Fruit fly (Drosophila melanogaster) whole organism, pupa: ENCODE data around the gene Atu.

ENCODE experiments used
- CG10348 ChIP-seq: fragments of 200-800 bp; sonication (Bioruptor generic); IDR thresholded peaks from 2 replicates; pipeline ENCODE4 v1.3.6; 2022; ENCODE audit warnings: missing biosample characterization, missing genetic modification characterization
- CG12605 ChIP-seq: fragments of 200-800 bp; sonication (Bioruptor generic); IDR thresholded peaks from 2 replicates; pipeline ENCODE4 v1.3.6; 2022; ENCODE audit warnings: missing biosample characterization, missing genetic modification characterization
- CG13204 ChIP-seq: fragments of 200-800 bp; sonication (Bioruptor generic); optimal IDR thresholded peaks from 2 replicates; lab custom pipeline; 2018; ENCODE audit warnings: missing biosample characterization, mild to moderate bottlenecking, missing genetic modification characterization, moderate library complexity
- CG14655 ChIP-seq: fragments of 200-800 bp; sonication (Bioruptor generic); optimal IDR thresholded peaks from 3 replicates; lab custom pipeline; 2017; ENCODE audit warnings: mild to moderate bottlenecking, missing biosample characterization, missing genetic modification reagents, missing genetic modification characterization
- CG15710 ChIP-seq: fragments of 200-800 bp; sonication (Bioruptor generic); optimal IDR thresholded peaks from 2 replicates; lab custom pipeline; 2018; ENCODE audit warnings: missing biosample characterization, mild to moderate bottlenecking, missing genetic modification characterization, moderate library complexity
- CG17806 ChIP-seq: fragments of 200-800 bp; sonication (Bioruptor generic); optimal IDR thresholded peaks from 2 replicates; lab custom pipeline; 2018; ENCODE audit warnings: missing biosample characterization, mild to moderate bottlenecking, missing genetic modification characterization, moderate library complexity
- CG32121 ChIP-seq: fragments of 200-800 bp; sonication (Bioruptor generic); IDR thresholded peaks from 2 replicates; pipeline ENCODE4 v1.3.6; 2022; ENCODE audit warnings: missing biosample characterization, missing genetic modification characterization
- CG34367 ChIP-seq: fragments of 200-800 bp; sonication (Bioruptor generic); optimal IDR thresholded peaks from 2 replicates; lab custom pipeline; 2018; ENCODE audit warnings: missing biosample characterization, mild to moderate bottlenecking, missing genetic modification characterization
- CG4496 ChIP-seq: fragments of 200-800 bp; sonication (Bioruptor generic); IDR thresholded peaks from 3 replicates; pipeline ENCODE4 v1.3.6; 2022; ENCODE audit warnings: missing biosample characterization, missing genetic modification characterization
- CG8159 ChIP-seq: fragments of 200-800 bp; sonication (Bioruptor generic); optimal IDR thresholded peaks from 3 replicates; lab custom pipeline; 2018; ENCODE audit warnings: missing biosample characterization, mild to moderate bottlenecking, missing genetic modification characterization, moderate library complexity
- CG8301 ChIP-seq: fragments of 200-800 bp; sonication (Bioruptor generic); optimal IDR thresholded peaks from 2 replicates; lab custom pipeline; 2018; ENCODE audit warnings: missing biosample characterization, mild to moderate bottlenecking, missing genetic modification characterization
- CG9948 ChIP-seq: fragments of 200-800 bp; sonication (Bioruptor generic); optimal IDR thresholded peaks from 2 replicates; lab custom pipeline; 2018; ENCODE audit warnings: missing biosample characterization, mild to moderate bottlenecking, missing genetic modification characterization, moderate library complexity
- D1 ChIP-seq: fragments of 200-800 bp; sonication (Bioruptor generic); optimal IDR thresholded peaks from 2 replicates; lab custom pipeline; 2018; ENCODE audit warnings: missing biosample characterization, mild to moderate bottlenecking, missing genetic modification characterization, moderate library complexity
- EcR ChIP-seq: fragments of 200-800 bp; sonication (Bioruptor generic); optimal IDR thresholded peaks from 3 replicates; lab custom pipeline; 2019; ENCODE audit warnings: missing biosample characterization, missing genetic modification characterization, mild to moderate bottlenecking, moderate library complexity, missing genetic modification reagents
- Ets98B ChIP-seq: fragments of 200-800 bp; sonication (Bioruptor generic); IDR thresholded peaks from 2 replicates; pipeline ENCODE4 v1.3.6; 2022; ENCODE audit warnings: missing biosample characterization, missing genetic modification characterization
- Pif1A ChIP-seq: fragments of 200-800 bp; sonication (Bioruptor generic); optimal IDR thresholded peaks from 3 replicates; lab custom pipeline; 2016; ENCODE audit warnings: missing biosample characterization, missing genetic modification characterization
- Pif1B ChIP-seq: fragments of 200-800 bp; sonication (Bioruptor generic); optimal IDR thresholded peaks from 3 replicates; lab custom pipeline; 2016; ENCODE audit warnings: missing biosample characterization, missing genetic modification characterization
- Snoo ChIP-seq: fragments of 200-800 bp; sonication (Bioruptor generic); optimal IDR thresholded peaks from 3 replicates; lab custom pipeline; 2017; ENCODE audit warnings: missing biosample characterization, mild to moderate bottlenecking, missing genetic modification characterization, inconsistent platforms
- fd96Ca ChIP-seq: fragments of 200-800 bp; sonication (Bioruptor generic); IDR thresholded peaks from 3 replicates; pipeline ENCODE4 v1.3.6; 2022; ENCODE audit warnings: missing biosample characterization, missing genetic modification characterization
- gl ChIP-seq: fragments of 200-800 bp; sonication (Bioruptor generic); optimal IDR thresholded peaks from 2 replicates; lab custom pipeline; 2018; ENCODE audit warnings: missing biosample characterization, mild to moderate bottlenecking, missing genetic modification characterization
- rn ChIP-seq: fragments of 200-800 bp; sonication (Bioruptor generic); IDR thresholded peaks from 2 replicates; pipeline ENCODE4 v1.3.6; 2022; ENCODE audit warnings: missing biosample characterization, missing genetic modification characterization

Atu gene

DNA sequence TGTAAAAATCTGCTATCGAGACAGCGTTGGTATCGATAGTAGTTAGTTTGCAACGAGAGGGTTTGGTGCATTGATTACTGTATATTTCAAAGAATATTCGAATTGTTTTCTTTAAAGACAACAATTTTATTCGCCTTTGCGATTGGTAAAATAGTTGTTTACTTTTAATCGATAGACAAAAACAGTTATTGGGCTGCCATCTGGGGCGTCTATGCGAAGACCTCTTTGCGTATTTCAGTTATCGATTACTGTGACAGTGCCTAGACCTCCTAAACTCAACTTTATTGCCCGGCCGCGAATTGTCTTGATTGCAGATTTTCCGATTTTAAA, at the start of gene Atu:
Atu (plus strand) TSS at position 245 of the 330 bp plus-strand sequence.
- TF ChIP-seq CG17806 (tag; lab: Kevin White, UChicago), result no peak
- no peak for TF ChIP-seq gl (tag; lab: Kevin White, UChicago)
- no peak for TF ChIP-seq CG12605 (GFP tag; lab: Robert Waterston, UW)
- TF ChIP-seq CG32121, result no peak
- no peak for TF ChIP-seq CG13204 (GFP tag; lab: Kevin White, UChicago)
- TF ChIP-seq CG14655 (GFP tag; lab: Kevin White, UChicago), result no peak
- no peak for TF ChIP-seq Snoo
- TF ChIP-seq CG4496, result no peak
- no peak for TF ChIP-seq CG10348
- TF ChIP-seq CG34367 (tag; lab: Kevin White, UChicago), result no peak
- TF ChIP-seq Ets98B, result no peak
- TF ChIP-seq CG8301 (tag; lab: Kevin White, UChicago), result no peak
- TF ChIP-seq Pif1B (GFP tag; lab: Kevin White, UChicago), result no peak
- TF ChIP-seq CG8159 (tag; lab: Kevin White, UChicago), result no peak
- no peak for TF ChIP-seq D1 (tag; lab: Kevin White, UChicago)

DNA sequence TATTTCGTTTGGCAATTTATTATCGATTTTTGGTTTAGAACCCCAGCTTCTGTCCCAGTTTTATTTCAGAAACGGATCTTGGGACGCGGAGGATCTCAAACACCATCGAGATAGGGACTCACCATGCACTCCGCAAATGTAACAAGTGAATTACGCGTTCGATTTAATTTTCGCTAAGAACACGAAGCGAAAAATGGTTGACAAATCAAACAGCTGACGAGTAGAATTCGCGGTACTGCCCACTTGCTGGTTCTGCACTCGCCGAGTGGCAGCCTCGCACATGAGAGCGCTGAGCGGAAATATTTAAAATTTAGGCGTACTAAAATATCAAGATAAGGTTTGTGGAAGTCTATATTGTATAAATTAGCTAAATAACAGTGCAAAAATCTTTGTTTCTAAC, 49.7 kb upstream of the Atu start, which contains the start of gene Pi4KIIalpha:
Pi4KIIalpha (minus strand) TSS at position 233 of the 400 bp plus-strand sequence.
- TF ChIP-seq CG17806 (tag; lab: Kevin White, UChicago), result no peak
- TF ChIP-seq CG10348, result no peak
- TF ChIP-seq EcR (GFP tag; lab: Kevin White, UChicago), result no peak
- TF ChIP-seq CG9948, result no peak
- TF ChIP-seq fd96Ca (GFP tag; lab: Robert Waterston, UW), result no peak
- no peak for TF ChIP-seq CG13204 (GFP tag; lab: Kevin White, UChicago)
- TF ChIP-seq CG4496, result no peak
- no peak for TF ChIP-seq CG14655 (GFP tag; lab: Kevin White, UChicago)

DNA sequence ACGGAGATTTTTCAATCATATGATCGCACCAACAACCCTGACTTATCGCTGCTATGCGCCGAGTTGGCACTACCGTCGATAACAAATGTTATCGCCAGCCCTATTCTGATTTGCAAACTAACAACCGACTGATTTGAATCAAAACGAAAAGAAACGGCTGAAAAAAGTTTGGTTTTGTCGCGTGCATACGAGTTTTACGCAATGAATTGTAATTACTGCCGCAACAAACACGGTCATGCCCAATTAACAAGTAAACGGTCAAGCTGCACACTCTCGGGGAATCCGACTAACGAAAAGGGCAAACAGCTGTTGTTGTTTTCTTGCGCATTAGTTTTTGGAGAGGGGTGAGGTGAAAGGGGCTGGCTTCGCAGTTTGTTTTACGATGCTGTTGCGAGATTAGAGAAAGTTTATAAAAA, 48.4 kb upstream of the Atu start, which contains the start of the genes CG14671 and CG12746:
CG14671 (minus strand) TSS at position 41 of the 416 bp plus-strand sequence.
CG12746 (plus strand) TSS at position 91 of the 416 bp plus-strand sequence.
- TF ChIP-seq rn (GFP tag; lab: Robert Waterston, UW) (no peak), gl (tag; lab: Kevin White, UChicago) (no peak), Pif1B (GFP tag; lab: Kevin White, UChicago) (no peak), fd96Ca (GFP tag; lab: Robert Waterston, UW) (no peak), CG13204 (GFP tag; lab: Kevin White, UChicago) (no peak), CG34367 (tag; lab: Kevin White, UChicago) (no peak), CG17806 (tag; lab: Kevin White, UChicago) (no peak), CG12605 (GFP tag; lab: Robert Waterston, UW) (no peak), CG14655 (GFP tag; lab: Kevin White, UChicago) (no peak), CG32121 (no peak), CG8159 (tag; lab: Kevin White, UChicago) (no peak), CG8301 (tag; lab: Kevin White, UChicago) (no peak), D1 (tag; lab: Kevin White, UChicago) (no peak), Pif1A (no peak), CG10348 (no peak), CG15710 (tag; lab: Kevin White, UChicago) (no peak), Snoo (no peak), CG9948 (no peak), CG4496 (no peak), EcR (GFP tag; lab: Kevin White, UChicago) (no peak)

DNA sequence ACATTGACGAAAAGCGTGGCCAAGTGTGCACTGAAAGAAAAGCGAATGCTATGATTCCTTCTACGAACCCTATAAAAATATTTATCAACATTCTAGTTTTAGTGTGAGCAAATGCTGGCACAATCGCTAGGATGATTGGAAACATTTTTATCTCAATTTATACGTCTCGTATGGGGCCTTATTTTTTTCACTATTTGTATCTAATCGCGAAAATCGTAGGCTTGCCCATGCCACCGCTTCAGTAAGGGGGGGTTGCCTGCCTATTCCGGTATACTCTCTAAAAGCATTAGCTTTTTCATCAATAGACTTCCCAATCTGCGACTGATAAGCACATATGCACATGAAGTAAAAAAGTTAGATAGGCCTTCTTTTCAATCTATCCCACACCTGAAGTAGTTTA, 47.5 kb upstream of the Atu start:
- TF ChIP-seq CG4496, result peak; percentile 94
- TF ChIP-seq Ets98B, result peak; percentile 91
- TF ChIP-seq Pif1B (GFP tag; lab: Kevin White, UChicago), result no peak
- TF ChIP-seq CG17806 (tag; lab: Kevin White, UChicago), result peak; percentile 45
- peak; percentile 73 for TF ChIP-seq rn (GFP tag; lab: Robert Waterston, UW)
- TF ChIP-seq CG13204 (GFP tag; lab: Kevin White, UChicago), result no peak
- no peak for TF ChIP-seq CG15710 (tag; lab: Kevin White, UChicago)
- peak; percentile 72 for TF ChIP-seq CG12605 (GFP tag; lab: Robert Waterston, UW)
- peak; percentile 90 for TF ChIP-seq fd96Ca (GFP tag; lab: Robert Waterston, UW)
- TF ChIP-seq CG32121, result peak; percentile 87
- peak; percentile 5 for TF ChIP-seq Snoo

DNA sequence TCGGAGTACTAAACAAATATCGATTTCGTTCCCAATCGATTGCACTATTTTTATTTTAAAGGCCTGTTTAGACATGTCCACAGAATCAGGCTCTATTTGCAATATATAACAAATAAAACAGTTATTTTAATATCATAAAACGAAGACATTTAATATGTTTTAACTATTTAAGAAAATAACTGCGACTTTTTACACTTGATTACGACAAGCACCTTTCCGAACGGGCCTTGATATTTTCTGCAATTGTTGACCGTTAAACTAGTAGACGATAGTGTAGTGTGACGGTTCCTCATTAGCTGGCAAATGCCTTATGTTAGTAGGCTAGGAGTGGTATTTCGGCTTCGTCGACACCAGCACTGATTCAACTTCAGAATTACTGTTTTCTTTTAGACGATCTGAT, 44.6 kb upstream of the Atu start, which contains the start of the genes CG2931 and Rheb:
CG2931 (minus strand) TSS at position 26 of the 400 bp plus-strand sequence.
Rheb (plus strand) TSS at position 332 of the 400 bp plus-strand sequence.
- TF ChIP-seq CG15710 (tag; lab: Kevin White, UChicago) (peak; percentile 29), EcR (GFP tag; lab: Kevin White, UChicago) (no peak), rn (GFP tag; lab: Robert Waterston, UW) (peak; percentile 56), CG4496 (peak; percentile 77), Pif1A (no peak), CG34367 (tag; lab: Kevin White, UChicago) (peak; percentile 24), CG12605 (GFP tag; lab: Robert Waterston, UW) (no peak), CG8159 (tag; lab: Kevin White, UChicago) (no peak), CG13204 (GFP tag; lab: Kevin White, UChicago) (no peak), Snoo (peak; percentile 36), CG9948 (peak; percentile 23), D1 (tag; lab: Kevin White, UChicago) (no peak), CG10348 (no peak), gl (tag; lab: Kevin White, UChicago) (no peak), CG14655 (GFP tag; lab: Kevin White, UChicago) (no peak), Ets98B (peak; percentile 42; the same call in 1 of the 2 replicates), Pif1B (GFP tag; lab: Kevin White, UChicago) (peak; percentile 25), CG17806 (tag; lab: Kevin White, UChicago) (peak; percentile 43), fd96Ca (GFP tag; lab: Robert Waterston, UW) (no peak; the same call in 2 of the 3 replicates), CG32121 (peak; percentile 60; the same call in 1 of the 2 replicates), CG8301 (tag; lab: Kevin White, UChicago) (peak; percentile 32)
